Worm (Caenorhabditis elegans): Measurements from ENCODE around the gene C25F6.6.

Gene C25F6.6

DNA sequence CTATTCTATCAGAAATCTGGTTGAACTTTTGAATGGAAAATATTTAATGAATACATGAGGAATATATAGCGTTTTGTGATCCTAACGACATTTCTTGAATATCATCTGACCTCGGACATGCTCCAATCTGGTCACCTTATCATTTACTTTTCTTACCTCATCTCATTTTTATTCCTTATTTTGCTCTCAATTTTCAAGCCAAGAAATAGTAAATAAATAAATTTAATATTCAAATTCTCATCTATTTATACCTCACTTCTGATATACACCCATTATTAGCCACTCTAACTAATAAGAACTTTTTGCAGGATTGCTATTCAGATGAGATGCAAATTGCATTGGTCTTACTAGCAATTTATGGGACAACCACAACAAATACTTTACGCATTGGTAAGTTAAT is 10.3 kb upstream of the C25F6.6 start, which contains the start of gene ddr-1:
Gene ddr-1 (plus strand): TSS at position 301 of the 400 bp plus-strand sequence.
- no peak for TF ChIP-seq pha-4 (tag; optimal IDR thresholded peaks at IDR 0.05)

DNA sequence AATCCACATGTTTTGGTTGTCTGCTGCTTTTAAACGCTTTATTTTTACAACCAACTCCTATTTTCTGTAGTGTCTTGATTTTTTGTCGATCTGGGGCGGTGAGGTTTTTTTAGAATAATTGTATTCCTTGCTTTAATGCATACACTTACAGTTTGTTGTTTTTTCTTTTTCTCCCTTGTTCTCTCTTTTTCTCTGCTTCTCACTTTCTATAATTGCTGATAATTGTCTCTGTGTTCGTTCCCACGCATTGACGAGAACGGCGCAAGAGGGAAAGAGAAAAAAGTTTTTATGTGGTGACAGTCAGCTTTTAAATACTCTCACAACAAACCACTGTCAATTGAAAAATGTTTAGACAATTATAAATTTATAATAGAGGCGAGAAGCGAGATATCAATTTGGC is 8.1 kb upstream of the C25F6.6 start:
- no peak for TF ChIP-seq elt-1 (tag; optimal IDR thresholded peaks at IDR 0.05; ENCODE audit: borderline replicate concordance, insufficient read depth)
- TF ChIP-seq tbx-8 (GFP tag; optimal IDR thresholded peaks at IDR 0.05), result no peak
- no peak for TF ChIP-seq nhr-76 (tag; optimal IDR thresholded peaks at IDR 0.05)
- no peak for TF ChIP-seq mab-5 (tag; optimal IDR thresholded peaks at IDR 0.05)

DNA sequence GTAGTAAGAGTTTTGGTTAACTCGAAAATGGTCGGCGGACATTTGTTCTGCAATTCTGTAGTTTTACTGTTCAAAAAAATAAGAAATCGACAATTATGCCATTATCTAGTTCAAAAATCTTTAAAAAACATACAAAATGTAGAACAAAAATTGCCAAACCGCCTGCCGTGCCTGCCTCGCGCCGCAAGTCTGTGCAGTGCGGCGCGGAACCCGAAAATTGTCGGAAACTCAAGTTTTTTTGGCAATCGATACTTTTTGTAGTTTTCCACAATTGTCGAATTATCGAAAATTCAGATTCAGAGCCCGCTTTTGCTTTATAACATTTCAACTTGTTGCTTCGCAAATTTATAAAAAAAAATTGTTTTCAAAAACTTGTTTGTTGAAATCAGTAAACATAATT is 7.4 kb upstream of the C25F6.6 start:
- TF ChIP-seq pha-4 (tag; optimal IDR thresholded peaks at IDR 0.05) (no peak), lin-13 (tag; optimal IDR thresholded peaks at IDR 0.05) (no peak), tbx-8 (GFP tag; optimal IDR thresholded peaks at IDR 0.05) (no peak), mep-1 (tag; optimal IDR thresholded peaks at IDR 0.05) (no peak), elt-3 (tag; optimal IDR thresholded peaks at IDR 0.05) (no peak), nhr-237 (tag; optimal IDR thresholded peaks at IDR 0.05) (no peak), M03D4.4 (tag; optimal IDR thresholded peaks at IDR 0.05) (no peak), ztf-11 (tag; optimal IDR thresholded peaks at IDR 0.05) (no peak), nhr-28 (tag; optimal IDR thresholded peaks at IDR 0.05) (no peak), hlh-1 (tag; optimal IDR thresholded peaks at IDR 0.05) (no peak), ceh-43 (GFP tag; optimal IDR thresholded peaks at IDR 0.05) (no peak), lin-32 (GFP tag; optimal IDR thresholded peaks at IDR 0.05) (no peak), lsy-2 (tag; optimal IDR thresholded peaks at IDR 0.05) (no peak), ceh-39 (tag; optimal IDR thresholded peaks at IDR 0.05) (no peak), mab-5 (tag; optimal IDR thresholded peaks at IDR 0.05) (no peak), nhr-2 (tag; optimal IDR thresholded peaks at IDR 0.05) (no peak), sptf-1 (tag; optimal IDR thresholded peaks at IDR 0.05) (no peak), ceh-83 (GFP tag; optimal IDR thresholded peaks at IDR 0.05) (no peak)

DNA sequence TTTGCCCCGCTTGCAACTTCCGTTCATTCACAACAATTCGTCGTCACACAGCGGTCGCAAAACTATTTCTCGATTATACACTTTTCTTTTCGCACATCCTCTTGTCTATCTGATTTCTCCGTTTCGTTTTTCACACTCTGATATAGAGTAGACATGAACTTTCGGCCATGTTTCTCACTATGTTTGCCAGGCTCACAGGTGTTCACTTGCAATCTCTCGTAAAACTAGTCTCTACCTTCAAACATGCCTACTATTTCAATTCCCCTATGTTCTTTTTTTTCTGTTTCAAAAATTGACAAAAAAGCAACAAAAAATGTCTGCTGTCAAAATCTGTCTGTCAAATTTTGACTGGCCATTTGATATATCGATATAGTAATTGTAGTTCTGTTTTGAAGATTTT is 6.6 kb upstream of the C25F6.6 start:
- TF ChIP-seq nhr-12 (tag; optimal IDR thresholded peaks at IDR 0.05) (no peak), cnd-1 (tag; optimal IDR thresholded peaks at IDR 0.05) (no peak), ham-2 (GFP tag; optimal IDR thresholded peaks at IDR 0.05) (no peak), zip-8 (tag; optimal IDR thresholded peaks at IDR 0.05) (no peak), ceh-43 (GFP tag; optimal IDR thresholded peaks at IDR 0.05) (no peak), nhr-237 (tag; optimal IDR thresholded peaks at IDR 0.05) (no peak), lsy-2 (tag; optimal IDR thresholded peaks at IDR 0.05) (no peak), nhr-2 (tag; optimal IDR thresholded peaks at IDR 0.05) (no peak), lin-13 (tag; optimal IDR thresholded peaks at IDR 0.05) (no peak), nhr-28 (tag; optimal IDR thresholded peaks at IDR 0.05) (no peak), unc-120 (tag; optimal IDR thresholded peaks at IDR 0.05; ENCODE audit: poor library complexity, severe bottlenecking) (no peak), sptf-1 (tag; optimal IDR thresholded peaks at IDR 0.05) (no peak), drap-1 (GFP tag; optimal IDR thresholded peaks at IDR 0.05) (no peak), tbx-8 (GFP tag; optimal IDR thresholded peaks at IDR 0.05) (no peak), ceh-83 (GFP tag; optimal IDR thresholded peaks at IDR 0.05) (no peak), unc-62 (GFP tag; optimal IDR thresholded peaks at IDR 0.05) (no peak), M03D4.4 (tag; optimal IDR thresholded peaks at IDR 0.05) (no peak)

DNA sequence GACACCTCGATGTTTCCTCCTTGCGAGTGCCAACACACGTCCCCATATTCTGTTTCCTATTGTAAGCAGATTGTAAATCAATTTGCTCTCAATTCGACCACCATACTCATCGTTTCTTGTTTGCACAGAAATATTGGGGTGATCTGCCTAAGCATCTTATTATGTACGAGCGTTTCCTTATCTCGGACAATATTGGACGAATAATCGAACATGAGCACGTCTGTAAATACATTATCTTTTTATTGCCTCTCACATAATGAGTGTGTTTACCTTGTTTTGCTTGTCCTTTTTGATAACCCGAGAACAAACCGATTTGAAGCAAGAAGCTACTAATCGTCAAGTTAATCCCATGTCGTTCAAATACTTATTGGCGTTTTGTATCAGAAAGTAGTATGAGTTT is 4.5 kb upstream of the C25F6.6 start:
- TF ChIP-seq bed-3 (GFP tag; optimal IDR thresholded peaks at IDR 0.05), result no peak
- no peak for TF ChIP-seq zip-8 (tag; optimal IDR thresholded peaks at IDR 0.05)
- no peak for TF ChIP-seq blmp-1 (tag; optimal IDR thresholded peaks at IDR 0.05)
- TF ChIP-seq unc-39 (tag; optimal IDR thresholded peaks at IDR 0.05), result no peak
- no peak for TF ChIP-seq M03D4.4 (tag; optimal IDR thresholded peaks at IDR 0.05)
- TF ChIP-seq unc-120 (tag; optimal IDR thresholded peaks at IDR 0.05; ENCODE audit: poor library complexity, severe bottlenecking), result no peak
- TF ChIP-seq elt-3 (tag; optimal IDR thresholded peaks at IDR 0.05), result no peak
- no peak for TF ChIP-seq ceh-43 (GFP tag; optimal IDR thresholded peaks at IDR 0.05)
- TF ChIP-seq ceh-39 (tag; optimal IDR thresholded peaks at IDR 0.05), result no peak
- no peak for TF ChIP-seq mep-1 (tag; optimal IDR thresholded peaks at IDR 0.05)
- TF ChIP-seq ham-2 (GFP tag; optimal IDR thresholded peaks at IDR 0.05), result no peak
- no peak for TF ChIP-seq pha-4 (tag; optimal IDR thresholded peaks at IDR 0.05)
- no peak for TF ChIP-seq nhr-237 (tag; optimal IDR thresholded peaks at IDR 0.05)
- TF ChIP-seq snpc-4 (tag; optimal IDR thresholded peaks at IDR 0.05), result no peak

Measured in whole organism, mixed stage, embryonic.